Fruit fly (Drosophila melanogaster) whole organism, embryonic: ENCODE results near the gene CG1983.

ENCODE experiments used
- Atf6 ChIP-seq: fragments of 200-800 bp; sonication (Bioruptor generic); IDR thresholded peaks from 2 replicates; pipeline ENCODE4 v1.3.6; 2022; ENCODE audit warnings: missing biosample characterization, missing genetic modification characterization
- B-H2 ChIP-seq: fragments of 200-800 bp; sonication (Bioruptor generic); optimal IDR thresholded peaks from 2 replicates; lab custom pipeline; 2018; ENCODE audit warnings: missing biosample characterization, mild to moderate bottlenecking, missing genetic modification characterization
- CG10431 ChIP-seq: fragments of 200-800 bp; sonication (Bioruptor generic); optimal IDR thresholded peaks from 3 replicates; lab custom pipeline; 2018; ENCODE audit warnings: missing biosample characterization, mild to moderate bottlenecking, missing genetic modification characterization
- CG11504 ChIP-seq: fragments of 200-800 bp; sonication (Bioruptor generic); optimal IDR thresholded peaks from 3 replicates; lab custom pipeline; 2019; ENCODE audit warnings: missing biosample characterization, mild to moderate bottlenecking, missing genetic modification characterization, moderate library complexity
- CG12769 ChIP-seq: fragments of 200-800 bp; sonication (Bioruptor generic); optimal IDR thresholded peaks from 2 replicates; lab custom pipeline; 2019; ENCODE audit warnings: missing biosample characterization, mild to moderate bottlenecking, missing genetic modification characterization, moderate library complexity
- CG13287 ChIP-seq: fragments of 200-800 bp; sonication (Bioruptor generic); IDR thresholded peaks from 2 replicates; pipeline ENCODE4 v1.3.6; 2022; ENCODE audit warnings: missing biosample characterization, missing genetic modification characterization; ENCODE audit not compliant: partially characterized antibody
- CG15514 ChIP-seq: fragments of 200-800 bp; sonication (Bioruptor generic); optimal IDR thresholded peaks from 3 replicates; lab custom pipeline; 2017; ENCODE audit warnings: missing biosample characterization, missing genetic modification characterization, mild to moderate bottlenecking, moderate library complexity, missing genetic modification reagents
- CG16779 ChIP-seq: fragments of 200-800 bp; sonication (Bioruptor generic); IDR thresholded peaks from 2 replicates; pipeline ENCODE4 v1.3.6; 2022; ENCODE audit warnings: missing biosample characterization, missing genetic modification characterization
- CG30403 ChIP-seq: fragments of 200-800 bp; sonication (Bioruptor generic); optimal IDR thresholded peaks from 3 replicates; lab custom pipeline; 2016; ENCODE audit warnings: missing biosample characterization, missing genetic modification characterization
- CG3995 ChIP-seq: fragments of 200-800 bp; sonication (Bioruptor generic); optimal IDR thresholded peaks from 3 replicates; lab custom pipeline; 2016; ENCODE audit warnings: missing biosample characterization, missing genetic modification characterization
- CG6254 ChIP-seq: fragments of 200-800 bp; sonication (Bioruptor generic); optimal IDR thresholded peaks from 3 replicates; lab custom pipeline; 2017; ENCODE audit warnings: mild to moderate bottlenecking, missing biosample characterization, missing genetic modification reagents, missing genetic modification characterization
- CG8290 ChIP-seq, 3 experiments: fragments of 200-800 bp; sonication (Bioruptor generic); optimal IDR thresholded peaks; 2 replicates each; lab custom pipeline; 2016 to 2019; ENCODE audit warnings: missing biosample characterization in 3 of 3, missing genetic modification characterization in 3 of 3, mild to moderate bottlenecking in 2 of 3, moderate library complexity in 1 of 3
- Dbx ChIP-seq: fragments of 200-800 bp; sonication (Bioruptor generic); IDR thresholded peaks from 3 replicates; pipeline ENCODE4 v1.3.6; 2022; ENCODE audit warnings: missing biosample characterization, missing genetic modification characterization
- Dp ChIP-seq: fragments of 200-800 bp; sonication (Bioruptor generic); optimal IDR thresholded peaks from 2 replicates; lab custom pipeline; 2018; ENCODE audit warnings: missing biosample characterization, mild to moderate bottlenecking, missing genetic modification characterization, moderate library complexity
- E2f2 ChIP-seq: fragments of 200-800 bp; sonication (Bioruptor generic); IDR thresholded peaks from 2 replicates; pipeline ENCODE4 v1.3.6; 2022; ENCODE audit warnings: missing biosample characterization, missing genetic modification characterization
- Ets65A ChIP-seq: fragments of 200-800 bp; sonication (Bioruptor generic); peaks from one replicate; lab custom pipeline; 2016; ENCODE audit warnings: missing biosample characterization, missing genetic modification characterization
- Hr51 ChIP-seq, 2 experiments: fragments of 200-800 bp; sonication (Bioruptor generic); optimal IDR thresholded peaks; 2 replicates in 1 of 2; 3 replicates in 1 of 2; lab custom pipeline; 2016 to 2018; ENCODE audit warnings: missing biosample characterization in 2 of 2, missing genetic modification characterization in 2 of 2, mild to moderate bottlenecking in 1 of 2, moderate library complexity in 1 of 2
- Med ChIP-seq: fragments of 200-800 bp; sonication (Bioruptor generic); peaks from one replicate; lab custom pipeline; 2016; ENCODE audit warnings: missing biosample characterization, missing genetic modification characterization, mild to moderate bottlenecking, inconsistent platforms, moderate library complexity
- Mrtf ChIP-seq: fragments of 200-800 bp; sonication (Bioruptor generic); IDR thresholded peaks from 3 replicates; pipeline ENCODE4 v1.3.6; 2022; ENCODE audit warnings: missing biosample characterization, missing genetic modification characterization
- Nf-YC ChIP-seq: fragments of 200-800 bp; optimal IDR thresholded peaks from 3 replicates; lab custom pipeline; 2019; ENCODE audit warnings: missing biosample characterization, mild to moderate bottlenecking, missing genetic modification characterization, moderate library complexity
- Pdp1 ChIP-seq, 2 experiments: fragments of 200-800 bp; sonication (Bioruptor generic); optimal IDR thresholded peaks; 3 replicates each; lab custom pipeline; 2016; ENCODE audit warnings: missing biosample characterization in 2 of 2, missing genetic modification characterization in 2 of 2, mild to moderate bottlenecking in 1 of 2, moderate library complexity in 1 of 2
- Ravus ChIP-seq: fragments of 200-800 bp; sonication (Bioruptor generic); IDR thresholded peaks from 2 replicates; pipeline ENCODE4 v1.3.6; 2022; ENCODE audit warnings: missing biosample characterization, missing genetic modification characterization
- ara ChIP-seq: fragments of 200-800 bp; sonication (Bioruptor generic); IDR thresholded peaks from 2 replicates; pipeline ENCODE4 v1.3.6; 2022; ENCODE audit warnings: missing biosample characterization, missing genetic modification characterization
- chinmo ChIP-seq: fragments of 200-800 bp; sonication (Bioruptor generic); IDR thresholded peaks from 4 replicates; pipeline ENCODE4 v1.3.6; 2022; ENCODE audit warnings: missing biosample characterization, missing genetic modification characterization; ENCODE audit not compliant: partially characterized antibody
- ci ChIP-seq: fragments of 200-800 bp; sonication (Bioruptor generic); IDR thresholded peaks from 3 replicates; pipeline ENCODE4 v1.3.6; 2022; ENCODE audit warnings: missing biosample characterization, missing genetic modification characterization
- crp ChIP-seq, 2 experiments: fragments of 200-800 bp; sonication (Bioruptor generic); optimal IDR thresholded peaks; 2 replicates in 1 of 2; 3 replicates in 1 of 2; lab custom pipeline; 2017; ENCODE audit warnings: missing biosample characterization in 2 of 2, missing genetic modification characterization in 2 of 2, mild to moderate bottlenecking in 1 of 2, moderate library complexity in 1 of 2
- cwo ChIP-seq: fragments of 200-800 bp; sonication (Bioruptor generic); optimal IDR thresholded peaks from 3 replicates; lab custom pipeline; 2017; ENCODE audit warnings: missing biosample characterization, missing genetic modification characterization, mild to moderate bottlenecking, moderate library complexity, missing genetic modification reagents
- eve ChIP-seq, 2 experiments: fragments of >200 bp; optimal IDR thresholded peaks; 2 replicates each; lab custom pipeline; 2017; ENCODE audit warnings: missing biosample characterization in 2 of 2, missing genetic modification characterization in 2 of 2
- lbe ChIP-seq: fragments of 200-800 bp; sonication (Bioruptor generic); optimal IDR thresholded peaks from 2 replicates; lab custom pipeline; 2016; ENCODE audit warnings: missing biosample characterization, mild to moderate bottlenecking, missing genetic modification characterization
- nau ChIP-seq: fragments of 200-800 bp; sonication (Bioruptor generic); optimal IDR thresholded peaks from 3 replicates; lab custom pipeline; 2017; ENCODE audit warnings: missing biosample characterization, mild to moderate bottlenecking, missing genetic modification characterization, missing genetic modification reagents
- pum ChIP-seq: fragments of 200-800 bp; sonication (Bioruptor generic); optimal IDR thresholded peaks from 2 replicates; lab custom pipeline; 2016; ENCODE audit warnings: missing biosample characterization, missing genetic modification characterization
- pzg ChIP-seq: fragments of 200-800 bp; sonication (Bioruptor generic); optimal IDR thresholded peaks from 3 replicates; lab custom pipeline; 2018; ENCODE audit warnings: missing biosample characterization, mild to moderate bottlenecking, missing genetic modification characterization, moderate library complexity
- sens ChIP-seq: fragments of 200-800 bp; sonication (Bioruptor generic); peaks from one replicate; lab custom pipeline; 2016; ENCODE audit warnings: missing biosample characterization, missing genetic modification characterization
- sug ChIP-seq: fragments of 200-800 bp; optimal IDR thresholded peaks from 2 replicates; lab custom pipeline; 2019; ENCODE audit warnings: missing biosample characterization, mild to moderate bottlenecking, missing genetic modification characterization, moderate library complexity
- vvl ChIP-seq: fragments of 200-800 bp; sonication (Bioruptor generic); IDR thresholded peaks from 2 replicates; pipeline ENCODE4 v1.3.6; 2022; ENCODE audit warnings: missing biosample characterization, missing genetic modification characterization

Gene CG1983

DNA sequence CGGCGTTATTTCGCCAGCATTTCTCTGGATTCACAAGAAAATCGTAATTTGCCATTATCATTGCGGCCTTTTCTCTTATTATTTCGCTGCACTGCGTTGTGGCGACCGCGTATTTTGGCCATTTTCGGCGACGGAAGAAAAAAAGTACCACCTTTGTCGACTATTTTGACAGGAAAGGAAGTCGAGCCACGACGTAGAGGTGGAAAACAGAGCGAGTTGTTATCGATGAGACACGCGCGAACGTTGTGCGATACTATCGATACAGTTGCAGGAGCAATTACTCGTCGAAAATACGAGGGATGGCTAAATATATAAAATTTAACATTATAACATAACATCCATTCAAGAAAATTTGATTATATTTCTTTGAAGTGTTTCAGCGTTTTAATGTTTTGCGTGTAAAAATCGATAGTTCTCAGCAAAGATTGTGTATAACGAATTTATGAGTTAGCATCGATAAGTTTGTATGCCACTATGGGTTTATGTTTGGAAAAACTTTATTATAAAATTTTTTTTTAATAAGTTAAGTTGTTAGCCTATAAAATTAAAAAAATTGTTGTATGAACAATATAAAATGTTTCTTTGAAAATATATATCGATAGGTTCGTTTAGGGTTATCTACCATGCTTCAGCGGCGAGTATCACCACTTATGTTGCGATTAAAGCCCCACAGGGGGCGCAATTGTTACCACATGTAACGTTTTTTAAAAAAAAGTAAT, 31.4 kb upstream of the CG1983 start, which contains the start of gene RpS7 (continued):
- TF ChIP-seq CG8290 (GFP tag; optimal IDR thresholded peaks at IDR 0.05; lab: Kevin White, UChicago), result peak; percentile 27
- TF ChIP-seq CG8290 (tag; optimal IDR thresholded peaks at IDR 0.05; lab: Kevin White, UChicago), result peak; percentile 8 to 79

DNA sequence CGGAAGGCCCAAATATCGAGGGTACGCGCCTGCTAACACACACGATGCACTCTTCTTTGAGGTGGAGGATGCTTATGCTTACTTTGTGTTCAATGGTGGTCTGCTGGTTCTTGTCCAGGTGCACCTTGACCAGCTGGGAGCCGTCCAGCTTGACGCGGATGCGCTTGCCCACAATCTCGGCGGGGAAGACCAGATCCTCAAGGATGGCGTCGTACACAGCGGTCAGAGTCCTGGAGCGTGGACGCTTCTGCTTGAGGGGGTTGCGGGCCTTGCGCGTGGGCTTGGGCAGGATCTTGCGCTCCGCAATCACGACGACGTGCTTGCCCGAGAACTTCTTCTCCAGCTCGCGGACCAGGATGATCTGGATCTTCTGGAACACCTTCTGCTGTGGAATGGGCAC, 30.5 kb upstream of the CG1983 start:
- TF ChIP-seq Med (GFP tag; lab: Kevin White, UChicago) (peak; percentile 80), Ets65A (peak; percentile 52), CG16779 (0 out of 2 replicates have a peak, but pooled peaks have one; percentile 7), ara (GFP tag; lab: Robert Waterston, UW) (peak; percentile 28; the same call in 1 of the 2 replicates), Mrtf (GFP tag; lab: Robert Waterston, UW) (no peak)

DNA sequence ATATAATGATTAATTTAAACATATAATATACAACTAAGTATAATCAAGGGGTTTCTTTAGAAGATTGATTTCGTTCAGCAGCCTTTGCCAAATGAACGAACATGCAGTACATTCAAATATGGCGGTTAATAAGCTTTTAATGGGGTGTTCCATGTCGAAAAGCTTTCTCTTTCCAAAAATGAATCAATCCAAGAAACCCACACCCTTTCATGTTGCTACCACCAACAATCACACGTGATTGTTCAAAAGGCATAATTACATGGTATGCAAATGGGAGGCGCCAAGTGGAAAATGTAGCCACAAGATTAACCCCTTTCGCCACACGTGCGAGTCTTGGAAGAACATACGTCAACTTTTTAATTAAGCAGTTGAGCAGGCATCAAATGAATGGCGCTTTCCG, 28.4 kb upstream of the CG1983 start:
- TF ChIP-seq Dp (GFP tag; lab: Kevin White, UChicago), result peak; percentile 75
- TF ChIP-seq cwo (GFP tag; lab: Kevin White, UChicago), result peak; percentile 73
- TF ChIP-seq vvl, result peak; percentile 35; the same call in 1 of the 2 replicates
- TF ChIP-seq CG8290 (GFP tag; optimal IDR thresholded peaks at IDR 0.05; lab: Kevin White, UChicago), result no peak
- peak in 1 of 2 experiments; percentile 11 for TF ChIP-seq CG8290 (tag; optimal IDR thresholded peaks at IDR 0.05; lab: Kevin White, UChicago)
- no peak for TF ChIP-seq Pdp1 (GFP tag; optimal IDR thresholded peaks at IDR 0.05; lab: Kevin White, UChicago)
- TF ChIP-seq CG13287 (GFP tag; lab: Robert Waterston, UW), result peak; percentile 5; the same call in 1 of the 2 replicates
- peak; percentile 71 for TF ChIP-seq CG15514
- TF ChIP-seq CG12769 (tag; lab: Kevin White, UChicago), result peak; percentile 6
- TF ChIP-seq sug (tag; lab: Kevin White, UChicago), result peak; percentile 13
- TF ChIP-seq pum, result no peak
- peak; percentile 18; the same call in 1 of the 3 replicates for TF ChIP-seq ci (GFP tag; lab: Robert Waterston, UW)
- TF ChIP-seq Nf-YC (tag; lab: Kevin White, UChicago), result peak; percentile 18
- no peak for TF ChIP-seq Atf6 (GFP tag; lab: Robert Waterston, UW)
- peak; percentile 48 for TF ChIP-seq lbe (GFP tag; lab: Kevin White, UChicago)
- peak; percentile 69 for TF ChIP-seq CG3995 (GFP tag; lab: Kevin White, UChicago)
- no peak for TF ChIP-seq CG30403
- TF ChIP-seq eve (GFP tag; optimal IDR thresholded peaks at IDR 0.05; lab: Kevin White, UChicago), result peak in 1 of 2 experiments; percentile 61
- TF ChIP-seq CG11504 (tag; lab: Kevin White, UChicago), result peak; percentile 72
- peak; percentile 98 for TF ChIP-seq CG6254 (GFP tag; lab: Kevin White, UChicago)
- TF ChIP-seq B-H2, result peak; percentile 1
- peak; percentile 12 for TF ChIP-seq sens (GFP tag; lab: Kevin White, UChicago)
- TF ChIP-seq nau (GFP tag; lab: Kevin White, UChicago), result peak; percentile 2
- TF ChIP-seq pzg, result peak; percentile 19
- peak; percentile 99 for TF ChIP-seq CG10431 (GFP tag; lab: Kevin White, UChicago)
- no peak for TF ChIP-seq crp (GFP tag; optimal IDR thresholded peaks at IDR 0.05; lab: Kevin White, UChicago)
- TF ChIP-seq Hr51 (GFP tag; optimal IDR thresholded peaks at IDR 0.05; lab: Kevin White, UChicago), result peak in 1 of 2 experiments; percentile 54
- peak; percentile 90 for TF ChIP-seq E2f2 (GFP tag; lab: Robert Waterston, UW)
- TF ChIP-seq Dbx (GFP tag; lab: Robert Waterston, UW), result peak; percentile 44; the same call in 1 of the 3 replicates
- peak; percentile 29; the same call in 1 of the 4 replicates for TF ChIP-seq chinmo (GFP tag; lab: Robert Waterston, UW)
- no peak for TF ChIP-seq Ravus (GFP tag; lab: Robert Waterston, UW)
